Fruit fly (Drosophila melanogaster): Measurements from ENCODE around the gene CG11857.

Gene CG11857

dm6 chr3R:25262322-25262761 lies 3.6 kb downstream of the CG11857 start, which contains the start of the genes Kdsr and CG11858 (continued):
- TF ChIP-seq CG18599 (GFP tag; optimal IDR thresholded peaks at IDR 0.05) (no peak), oc (tag; optimal IDR thresholded peaks at IDR 0.05) (peak; percentile 67), Mad (GFP tag; optimal IDR thresholded peaks at IDR 0.05) (peak; percentile 61), CG34376 (GFP tag; optimal IDR thresholded peaks at IDR 0.05) (peak; percentile 77), zfh2 (GFP tag; optimal IDR thresholded peaks at IDR 0.05) (peak; percentile 71), Neu2 (GFP tag; optimal IDR thresholded peaks at IDR 0.05; ENCODE audit: borderline replicate concordance) (no peak), Trl (optimal IDR thresholded peaks at IDR 0.05) (no peak), Trl (GFP tag; optimal IDR thresholded peaks at IDR 0.05) (peak; percentile 36), unc-4 (GFP tag; IDR thresholded peaks at IDR 0.05; ENCODE audit: partially characterized antibody) (peak; percentile 56; the same call in 1 of the 2 replicates), CG3065 (GFP tag; optimal IDR thresholded peaks at IDR 0.05) (no peak), Drgx (GFP tag; IDR thresholded peaks at IDR 0.05) (peak; percentile 52), lbe (GFP tag; optimal IDR thresholded peaks at IDR 0.05) (no peak), bowl (GFP tag; IDR thresholded peaks at IDR 0.05) (no peak), dati (GFP tag; IDR thresholded peaks at IDR 0.05) (no peak), Poxn (GFP tag; IDR thresholded peaks at IDR 0.05) (no peak), CG10147 (GFP tag; optimal IDR thresholded peaks at IDR 0.05) (peak; percentile 63), H2.0 (GFP tag; IDR thresholded peaks at IDR 0.05) (peak; percentile 60; the same call in 1 of the 2 replicates), NfI (GFP tag; optimal IDR thresholded peaks at IDR 0.05) (peak; percentile 40), ro (GFP tag; IDR thresholded peaks at IDR 0.05) (no peak), CG8944 (GFP tag; optimal IDR thresholded peaks at IDR 0.05) (peak; percentile 28), CG32532 (GFP tag; IDR thresholded peaks at IDR 0.05) (peak; percentile 68), zfh1 (GFP tag; IDR thresholded peaks at IDR 0.05) (peak; percentile 77), prd (optimal IDR thresholded peaks at IDR 0.05) (no peak), prd (GFP tag; IDR thresholded peaks at IDR 0.05) (peak; percentile 85), Hand (GFP tag; optimal IDR thresholded peaks at IDR 0.05) (no peak), Nf-YA (GFP tag; IDR thresholded peaks at IDR 0.05) (no peak), CG3838 (GFP tag; optimal IDR thresholded peaks at IDR 0.05) (peak; percentile 42), kni (GFP tag; optimal IDR thresholded peaks at IDR 0.05) (peak; percentile 6), Gug (GFP tag; IDR thresholded peaks at IDR 0.05) (no peak), gem (tag; optimal IDR thresholded peaks at IDR 0.05) (no peak), vvl (GFP tag; IDR thresholded peaks at IDR 0.05) (peak; percentile 91), bbx (GFP tag; IDR thresholded peaks at IDR 0.05; ENCODE audit: partially characterized antibody) (no peak), fd102C (GFP tag; optimal IDR thresholded peaks at IDR 0.05) (no peak), B-H2 (GFP tag; optimal IDR thresholded peaks at IDR 0.05) (peak; percentile 74), knrl (GFP tag; IDR thresholded peaks at IDR 0.05; ENCODE audit: partially characterized antibody) (no peak), CG1024 (GFP tag; IDR thresholded peaks at IDR 0.05) (no peak), zf30C (GFP tag; optimal IDR thresholded peaks at IDR 0.05) (no peak), Elba2 (GFP tag; optimal IDR thresholded peaks at IDR 0.05) (no peak), Six4 (GFP tag; optimal IDR thresholded peaks at IDR 0.05) (no peak), cad (GFP tag; optimal IDR thresholded peaks at IDR 0.05) (no peak), CG6765 (GFP tag; optimal IDR thresholded peaks at IDR 0.05) (no peak), psq (GFP tag; optimal IDR thresholded peaks at IDR 0.05) (peak; percentile 9), CG7928 (GFP tag; optimal IDR thresholded peaks at IDR 0.05) (no peak), ham (GFP tag; IDR thresholded peaks at IDR 0.05) (no peak), CG10979 (tag; optimal IDR thresholded peaks at IDR 0.05) (peak; percentile 53), Gsc (GFP tag; IDR thresholded peaks at IDR 0.05) (no peak), bab2 (GFP tag; optimal IDR thresholded peaks at IDR 0.05) (peak; percentile 40), CG17385 (GFP tag; optimal IDR thresholded peaks at IDR 0.05) (peak; percentile 29), ttk (GFP tag; IDR thresholded peaks at IDR 0.05) (peak; percentile 43; the same call in 1 of the 2 replicates), Usf (GFP tag; optimal IDR thresholded peaks at IDR 0.05) (no peak), CG9727 (GFP tag; optimal IDR thresholded peaks at IDR 0.05) (peak; percentile 53), Ada2b (GFP tag; IDR thresholded peaks at IDR 0.05) (peak; percentile 57; the same call in 1 of the 2 replicates)
